Worm (Caenorhabditis elegans): ENCODE data around the gene D2023.6.

ce11 chrV:11817263-11817726, 9.9 kb upstream of the D2023.6 start:
- no peak for TF ChIP-seq unc-39 (tag; optimal IDR thresholded peaks at IDR 0.05)
- no peak for TF ChIP-seq unc-62 (GFP tag; optimal IDR thresholded peaks at IDR 0.05)
- no peak for TF ChIP-seq lin-13 (tag; optimal IDR thresholded peaks at IDR 0.05)
- no peak for TF ChIP-seq ces-1 (GFP tag; optimal IDR thresholded peaks at IDR 0.05)
- no peak for TF ChIP-seq nhr-12 (tag; optimal IDR thresholded peaks at IDR 0.05)

Data from whole organism, mixed stage, embryonic.